Fruit fly (Drosophila melanogaster) whole organism, pupa: ENCODE data around the gene CG12438.

Experiments used
- CG12605 ChIP-seq: fragments of 200-800 bp; sonication (Bioruptor generic); IDR thresholded peaks from 2 replicates; pipeline ENCODE4 v1.3.6; 2022; ENCODE audit warnings: missing biosample characterization, missing genetic modification characterization
- CG32121 ChIP-seq: fragments of 200-800 bp; sonication (Bioruptor generic); IDR thresholded peaks from 2 replicates; pipeline ENCODE4 v1.3.6; 2022; ENCODE audit warnings: missing biosample characterization, missing genetic modification characterization
- EcR ChIP-seq: fragments of 200-800 bp; sonication (Bioruptor generic); optimal IDR thresholded peaks from 3 replicates; lab custom pipeline; 2019; ENCODE audit warnings: missing biosample characterization, missing genetic modification characterization, mild to moderate bottlenecking, moderate library complexity, missing genetic modification reagents

DNA sequence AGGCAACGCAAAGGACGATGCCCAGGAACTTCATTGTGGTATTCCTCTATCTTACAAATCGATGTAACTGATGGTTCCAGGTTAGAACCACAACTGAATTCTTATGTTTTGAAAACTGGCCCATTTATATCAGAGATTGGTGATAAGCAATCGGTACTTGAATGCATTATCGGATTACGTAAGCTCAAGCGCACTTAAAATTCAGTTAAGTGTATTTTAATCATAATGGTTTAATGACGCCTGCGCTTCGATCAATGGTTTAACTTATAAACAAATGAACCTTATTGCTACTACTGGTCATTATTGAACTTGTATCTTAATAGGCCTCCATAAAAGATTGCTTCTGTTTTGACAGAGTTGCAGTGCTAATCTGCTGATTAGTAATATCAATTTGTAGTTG is 24.1 kb downstream of the CG12438 start, which contains the start of gene LManV:
- TF ChIP-seq EcR (GFP tag; lab: Kevin White, UChicago) (no peak), CG12605 (no peak), CG32121 (GFP tag; lab: Robert Waterston, UW) (no peak)
